Fruit fly (Drosophila melanogaster): ENCODE results near the gene fz.

dm6 chr3L:14356507-14357291 lies 82.6 kb downstream of the fz start:
- no peak for TF ChIP-seq bab1 (GFP tag; optimal IDR thresholded peaks at IDR 0.05)
- no peak for TF ChIP-seq Clk (GFP tag; optimal IDR thresholded peaks at IDR 0.05)
- TF ChIP-seq ovo (GFP tag; optimal IDR thresholded peaks at IDR 0.05) = no peak
- no peak for TF ChIP-seq Mnt (GFP tag; optimal IDR thresholded peaks at IDR 0.05)

All from whole organism, adult.